Worm (Caenorhabditis elegans) whole organism, young adult: ENCODE results near the gene srx-19.
A peak's percentile ranks its signal among the peaks of the same experiment; 100 is the strongest.

Experiments
- C06A6.2 ChIP-seq: fragments of 200-800 bp; sonication (Bioruptor generic); conservative IDR thresholded peaks from 2 replicates; pipeline ENCODE4 v1.3.6; 2022; ENCODE audit warnings: missing genetic modification characterization, missing compliant biosample characterization
- F22D6.2 ChIP-seq: sonication (generic microtip); optimal IDR thresholded peaks from 2 replicates; lab custom pipeline; 2016; ENCODE audit warnings: mild to moderate bottlenecking, missing genetic modification characterization, missing compliant biosample characterization
- K11D2.4 ChIP-seq: fragments of 200-800 bp; sonication (Bioruptor generic); IDR thresholded peaks from 2 replicates; pipeline ENCODE4 v1.3.6; 2022; ENCODE audit warnings: missing genetic modification reagents, missing genetic modification characterization, missing compliant biosample characterization
- T07F8.4 ChIP-seq: sonication (generic microtip); optimal IDR thresholded peaks from 2 replicates; lab custom pipeline; 2016; ENCODE audit warnings: mild to moderate bottlenecking, missing genetic modification characterization, moderate library complexity, missing compliant biosample characterization
- Y53G8AR.9 ChIP-seq: fragments of 200-800 bp; sonication (Bioruptor generic); conservative IDR thresholded peaks from 2 replicates; pipeline ENCODE4 v1.3.6; 2022; ENCODE audit warnings: missing genetic modification reagents, missing genetic modification characterization, missing compliant biosample characterization
- Y56A3A.18 ChIP-seq: fragments of 200-800 bp; sonication (Bioruptor generic); IDR thresholded peaks from 2 replicates; pipeline ENCODE4 v1.3.6; 2022; ENCODE audit warnings: missing genetic modification reagents, missing genetic modification characterization, missing compliant biosample characterization
- ZK185.1 ChIP-seq: sonication (generic microtip); optimal IDR thresholded peaks from 2 replicates; lab custom pipeline; 2016; ENCODE audit warnings: mild to moderate bottlenecking, missing genetic modification characterization, missing compliant biosample characterization; ENCODE audit not compliant: poor library complexity, severe bottlenecking
- atf-7 ChIP-seq: sonication (generic microtip); optimal IDR thresholded peaks from 2 replicates; lab custom pipeline; 2017; ENCODE audit warnings: mild to moderate bottlenecking, missing genetic modification characterization, missing compliant biosample characterization
- attf-5 ChIP-seq: fragments of 200-800 bp; sonication (Bioruptor generic); optimal IDR thresholded peaks from 2 replicates; lab custom pipeline; 2018; ENCODE audit warnings: mild to moderate bottlenecking, missing genetic modification characterization, missing compliant biosample characterization
- ccch-3 ChIP-seq: fragments of 200-800 bp; sonication (Bioruptor generic); optimal IDR thresholded peaks from 2 replicates; lab custom pipeline; 2018; ENCODE audit warnings: mild to moderate bottlenecking, missing genetic modification characterization, missing compliant biosample characterization
- cebp-1 ChIP-seq, 2 experiments: fragments of 200-800 bp in 1 of 2; sonication (Bioruptor generic) in 1 of 2; sonication (generic microtip) in 1 of 2; IDR thresholded peaks in 1 of 2; optimal IDR thresholded peaks in 1 of 2; 2 replicates each; pipeline versions ENCODE4 v1.3.6 to Lab custom; 2017 to 2022; ENCODE audit warnings: missing compliant biosample characterization in 2 of 2, missing genetic modification characterization in 2 of 2, mild to moderate bottlenecking in 1 of 2, missing genetic modification reagents in 1 of 2, moderate library complexity in 1 of 2
- cebp-2 ChIP-seq: fragments of 200-800 bp; sonication (Bioruptor generic); IDR thresholded peaks from 2 replicates; pipeline ENCODE4 v1.3.6; 2022; ENCODE audit warnings: missing genetic modification characterization, missing compliant biosample characterization
- ceh-27 ChIP-seq: fragments of 200-800 bp; sonication (Bioruptor generic); optimal IDR thresholded peaks from 2 replicates; lab custom pipeline; 2018; ENCODE audit warnings: mild to moderate bottlenecking, missing genetic modification characterization, moderate library complexity, missing compliant biosample characterization
- ceh-91 ChIP-seq: fragments of 200-800 bp; sonication (Bioruptor generic); IDR thresholded peaks from 2 replicates; pipeline ENCODE4 v1.3.6; 2022; ENCODE audit warnings: missing genetic modification reagents, missing genetic modification characterization, missing compliant biosample characterization
- egl-44 ChIP-seq: fragments of 200-800 bp; sonication (Bioruptor generic); IDR thresholded peaks from 2 replicates; pipeline ENCODE4 v1.3.6; 2022; ENCODE audit warnings: missing genetic modification reagents, missing genetic modification characterization, missing compliant biosample characterization
- ets-4 ChIP-seq: fragments of 200-800 bp; sonication (Bioruptor generic); optimal IDR thresholded peaks from 2 replicates; lab custom pipeline; 2018; ENCODE audit warnings: mild to moderate bottlenecking, missing genetic modification characterization, missing compliant biosample characterization
- him-1 ChIP-seq: sonication (generic microtip); optimal IDR thresholded peaks from 2 replicates; lab custom pipeline; 2016; ENCODE audit warnings: missing genotype, missing genetic modification reagents, missing genetic modification characterization, missing compliant biosample characterization
- hsf-1 ChIP-seq: fragments of 200-800 bp; sonication (Bioruptor generic); IDR thresholded peaks from 2 replicates; pipeline ENCODE4 v1.3.6; 2022; ENCODE audit warnings: missing genetic modification reagents, missing genetic modification characterization, missing compliant biosample characterization
- let-526 ChIP-seq: fragments of 200-800 bp; sonication (Bioruptor generic); IDR thresholded peaks from 2 replicates; pipeline ENCODE4 v1.3.6; 2022; ENCODE audit warnings: missing genetic modification reagents, missing genetic modification characterization, missing compliant biosample characterization
- let-607 ChIP-seq, 2 experiments: fragments of 200-800 bp in 1 of 2; sonication (Bioruptor generic) in 1 of 2; sonication (generic microtip) in 1 of 2; optimal IDR thresholded peaks; 2 replicates each; lab custom pipeline; 2016 to 2018; ENCODE audit warnings: mild to moderate bottlenecking in 2 of 2, missing compliant biosample characterization in 2 of 2, missing genetic modification characterization in 2 of 2, moderate library complexity in 2 of 2, missing genotype in 1 of 2
- lin-40 ChIP-seq: sonication (generic microtip); optimal IDR thresholded peaks from 2 replicates; lab custom pipeline; 2016; ENCODE audit warnings: missing genetic modification characterization, mild to moderate bottlenecking, missing compliant biosample characterization, missing genotype, missing genetic modification reagents
- lsy-27 ChIP-seq: sonication (generic microtip); optimal IDR thresholded peaks from 2 replicates; lab custom pipeline; 2017; ENCODE audit warnings: missing genetic modification characterization, mild to moderate bottlenecking, missing compliant biosample characterization, antibody characterized with exemption, missing genotype, borderline replicate concordance; ENCODE audit not compliant: insufficient read depth
- madf-10 ChIP-seq: sonication (generic microtip); optimal IDR thresholded peaks from 2 replicates; lab custom pipeline; 2016; ENCODE audit warnings: mild to moderate bottlenecking, missing genetic modification characterization, missing compliant biosample characterization
- mcd-1 ChIP-seq: fragments of 200-800 bp; sonication (Bioruptor generic); IDR thresholded peaks from 2 replicates; pipeline ENCODE4 v1.3.6; 2022; ENCODE audit warnings: missing genetic modification reagents, missing genetic modification characterization, missing compliant biosample characterization
- mxl-1 ChIP-seq: sonication (generic microtip); optimal IDR thresholded peaks from 2 replicates; lab custom pipeline; 2016; ENCODE audit warnings: missing genetic modification characterization, missing compliant biosample characterization
- nfyb-1 ChIP-seq: fragments of 200-800 bp; sonication (Bioruptor generic); IDR thresholded peaks from 2 replicates; pipeline ENCODE4 v1.3.6; 2022; ENCODE audit warnings: missing genetic modification reagents, missing genetic modification characterization, missing compliant biosample characterization
- nhr-80 ChIP-seq: sonication (generic microtip); optimal IDR thresholded peaks from 2 replicates; lab custom pipeline; 2016; ENCODE audit warnings: missing genetic modification characterization, missing compliant biosample characterization
- rec-8 ChIP-seq, 2 experiments: sonication (generic microtip); optimal IDR thresholded peaks; 2 replicates each; lab custom pipeline; 2016; ENCODE audit warnings: mild to moderate bottlenecking in 2 of 2, missing genetic modification characterization in 2 of 2, missing genetic modification reagents in 2 of 2, missing genotype in 2 of 2, missing biosample characterization in 1 of 2, missing compliant biosample characterization in 1 of 2, moderate library complexity in 1 of 2
- rpc-1 ChIP-seq, 2 experiments: fragments of 150-350 bp in 1 of 2; sonication (generic microtip) in 1 of 2; optimal IDR thresholded peaks; 2 replicates each; lab custom pipeline; 2014 to 2018; ENCODE audit warnings: missing biosample characterization in 1 of 2, missing genetic modification characterization in 1 of 2, missing genetic modification reagents in 1 of 2, missing genotype in 1 of 2
- snpc-1.1 ChIP-seq: sonication (generic microtip); optimal IDR thresholded peaks from 2 replicates; lab custom pipeline; 2017; ENCODE audit warnings: missing genetic modification characterization, mild to moderate bottlenecking, missing compliant biosample characterization, antibody characterized with exemption, moderate library complexity, missing genotype, missing genetic modification reagents; ENCODE audit not compliant: insufficient read depth
- sptf-2 ChIP-seq: fragments of 200-800 bp; sonication (Bioruptor generic); optimal IDR thresholded peaks from 2 replicates; lab custom pipeline; 2018; ENCODE audit warnings: mild to moderate bottlenecking, missing genetic modification characterization, missing compliant biosample characterization
- tbp1 ChIP-seq: fragments of 200-800 bp; sonication (Bioruptor generic); optimal IDR thresholded peaks from 2 replicates; lab custom pipeline; 2018; ENCODE audit warnings: mild to moderate bottlenecking, missing genetic modification characterization, missing compliant biosample characterization
- tlf-1 ChIP-seq: fragments of 200-800 bp; sonication (Bioruptor generic); optimal IDR thresholded peaks from 2 replicates; lab custom pipeline; 2018; ENCODE audit warnings: mild to moderate bottlenecking, missing genetic modification characterization, missing compliant biosample characterization
- unc-130 ChIP-seq: sonication (generic microtip); optimal IDR thresholded peaks from 2 replicates; lab custom pipeline; 2016; ENCODE audit warnings: missing genetic modification reagents, missing genetic modification characterization, missing compliant biosample characterization
- unc-62 ChIP-seq: fragments of 150-350 bp; optimal IDR thresholded peaks from 2 replicates; lab custom pipeline; 2014; ENCODE audit warnings: missing biosample characterization, missing genetic modification reagents, missing genetic modification characterization
- ztf-22 ChIP-seq: fragments of 200-800 bp; sonication (Bioruptor generic); optimal IDR thresholded peaks from 2 replicates; lab custom pipeline; 2018; ENCODE audit warnings: mild to moderate bottlenecking, missing genetic modification characterization, moderate library complexity, missing compliant biosample characterization
- ztf-26 ChIP-seq: sonication (generic microtip); optimal IDR thresholded peaks from 2 replicates; lab custom pipeline; 2017; ENCODE audit warnings: missing genetic modification characterization, missing compliant biosample characterization
- ztf-3 ChIP-seq: fragments of 200-800 bp; sonication (Bioruptor generic); optimal IDR thresholded peaks from 2 replicates; lab custom pipeline; 2018; ENCODE audit warnings: mild to moderate bottlenecking, missing genetic modification characterization, missing compliant biosample characterization
- ztf-6 ChIP-seq: fragments of 200-800 bp; sonication (Bioruptor generic); IDR thresholded peaks from 2 replicates; pipeline ENCODE4 v1.3.6; 2022; ENCODE audit warnings: missing genetic modification reagents, missing genetic modification characterization, missing compliant biosample characterization

Gene srx-19

ce11 chrIV:6878912-6879554 is 6.0 kb downstream of the srx-19 start (continued):
- TF ChIP-seq ZK185.1 (tag; lab: Kevin White, UChicago) (peak; percentile 18), C06A6.2 (GFP tag; lab: Robert Waterston, UW) (peak; percentile 40; the same call in 1 of the 2 replicates), let-607 (tag; optimal IDR thresholded peaks at IDR 0.05; lab: Kevin White, UChicago) (no peak), tbp1 (GFP tag; lab: Kevin White, UChicago) (no peak), snpc-1.1 (tag; lab: Kevin White, UChicago) (no peak), ztf-26 (tag; lab: Kevin White, UChicago) (no peak), ets-4 (GFP tag; lab: Kevin White, UChicago) (no peak), ztf-6 (no peak)
- TF ChIP-seq, all 124 proteins: peak for 11

- no peak for TF ChIP-seq sptf-2 (GFP tag; lab: Kevin White, UChicago)
- TF ChIP-seq nhr-80 (tag; lab: Kevin White, UChicago), result peak; percentile 50
- TF ChIP-seq, all 124 proteins: peak for 1
These were observed 6.7 kb downstream of the srx-19 start for ce11 chrIV:6879666-6880210.

DNA sequence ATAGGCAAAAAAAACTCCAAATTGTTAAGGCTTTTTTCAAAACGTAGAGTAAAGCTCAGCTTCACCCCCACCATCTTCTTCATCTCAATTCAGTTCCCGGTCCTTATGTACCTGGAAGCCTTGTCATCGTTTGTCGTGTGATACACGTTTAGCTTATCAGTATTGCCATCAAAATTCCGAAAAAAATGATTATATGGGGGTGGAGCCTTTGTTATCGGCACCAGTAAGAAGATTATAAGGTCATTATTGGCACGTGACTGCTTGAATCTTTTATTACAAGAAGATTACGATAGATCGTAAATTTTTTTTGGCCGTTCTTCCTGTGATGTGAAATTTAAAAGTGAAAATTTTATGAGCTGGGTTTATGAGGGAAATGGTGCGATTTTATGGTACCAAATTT is 7.4 kb downstream of the srx-19 start:
- TF ChIP-seq him-1, result no peak
- TF ChIP-seq nhr-80 (tag; lab: Kevin White, UChicago), result peak; percentile 81
- no peak for TF ChIP-seq Y53G8AR.9 (GFP tag; lab: Robert Waterston, UW)
- TF ChIP-seq hsf-1, result no peak
- peak in 1 of 2 experiments; percentile 55 for TF ChIP-seq let-607 (tag; optimal IDR thresholded peaks at IDR 0.05; lab: Kevin White, UChicago)
- peak; percentile 8 for TF ChIP-seq tlf-1
- TF ChIP-seq cebp-2 (GFP tag; lab: Robert Waterston, UW), result no peak
- peak; percentile 75 for TF ChIP-seq ztf-22 (GFP tag; lab: Kevin White, UChicago)
- TF ChIP-seq cebp-1 (GFP tag; IDR thresholded peaks at IDR 0.05; lab: Robert Waterston, UW), result no peak
- peak; percentile 27 for TF ChIP-seq cebp-1 (tag; optimal IDR thresholded peaks at IDR 0.05; lab: Kevin White, UChicago)
- TF ChIP-seq ztf-3 (GFP tag; lab: Kevin White, UChicago), result no peak
- no peak for TF ChIP-seq let-526
- no peak for TF ChIP-seq ceh-91 (GFP tag; lab: Robert Waterston, UW)
- TF ChIP-seq madf-10 (tag; lab: Kevin White, UChicago), result no peak
- TF ChIP-seq unc-62 (GFP tag; lab: Kevin White, UChicago), result peak; percentile 16
- 0 out of 2 replicates have a peak, but pooled peaks have one; percentile 42 for TF ChIP-seq Y56A3A.18 (GFP tag; lab: Robert Waterston, UW)
- peak; percentile 17 for TF ChIP-seq tbp1 (GFP tag; lab: Kevin White, UChicago)
- TF ChIP-seq ccch-3 (GFP tag; lab: Kevin White, UChicago), result no peak
- TF ChIP-seq nfyb-1, result 0 out of 2 replicates have a peak, but pooled peaks have one; percentile 47
- peak; percentile 71 for TF ChIP-seq atf-7 (tag; lab: Kevin White, UChicago)
- TF ChIP-seq ets-4 (GFP tag; lab: Kevin White, UChicago), result peak; percentile 49
- 0 out of 2 replicates have a peak, but pooled peaks have one; percentile 13 for TF ChIP-seq egl-44 (GFP tag; lab: Robert Waterston, UW)
- no peak for TF ChIP-seq F22D6.2 (tag; lab: Kevin White, UChicago)
- TF ChIP-seq lin-40, result no peak

DNA sequence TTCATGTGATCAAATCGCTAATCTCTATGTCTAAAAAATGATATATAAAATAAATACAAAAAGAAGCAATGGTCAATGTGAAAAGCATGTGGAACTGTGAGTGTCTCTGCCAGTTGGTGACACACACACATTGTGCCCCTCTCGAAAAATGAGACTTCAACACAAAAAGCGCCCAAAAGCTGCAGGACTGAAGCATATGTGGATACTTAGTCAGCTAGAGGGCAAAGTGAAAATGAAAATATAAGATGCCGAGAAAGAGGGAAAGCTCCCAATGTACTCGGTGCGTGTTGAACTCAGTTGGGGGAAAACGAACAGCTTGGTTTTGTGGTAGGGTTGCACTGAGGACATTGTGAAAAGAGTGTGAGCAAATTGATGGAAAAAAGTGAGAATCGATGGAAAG is 8.1 kb downstream of the srx-19 start:
- no peak for TF ChIP-seq unc-130 (GFP tag; lab: Kevin White, UChicago)
- TF ChIP-seq attf-5 (GFP tag; lab: Kevin White, UChicago), result peak; percentile 28
- no peak for TF ChIP-seq cebp-1 (GFP tag; IDR thresholded peaks at IDR 0.05; lab: Robert Waterston, UW)
- peak; percentile 55 for TF ChIP-seq cebp-1 (tag; optimal IDR thresholded peaks at IDR 0.05; lab: Kevin White, UChicago)
- TF ChIP-seq C06A6.2 (GFP tag; lab: Robert Waterston, UW), result 0 out of 2 replicates have a peak, but pooled peaks have one; percentile 21
- TF ChIP-seq mxl-1 (tag; lab: Kevin White, UChicago), result no peak
- peak; percentile 23 for TF ChIP-seq lin-40
- no peak for TF ChIP-seq rpc-1 (optimal IDR thresholded peaks at IDR 0.05; lab: Kevin White, UChicago)
- no peak for TF ChIP-seq rpc-1 (tag; optimal IDR thresholded peaks at IDR 0.05; lab: Kevin White, UChicago)
- TF ChIP-seq ets-4 (GFP tag; lab: Kevin White, UChicago), result no peak
- no peak for TF ChIP-seq rec-8 (tag; optimal IDR thresholded peaks at IDR 0.05; lab: Kevin White, UChicago)
- peak; percentile 60; the same call in 1 of the 2 replicates for TF ChIP-seq K11D2.4 (GFP tag; lab: Robert Waterston, UW)
- no peak for TF ChIP-seq mcd-1
- no peak for TF ChIP-seq T07F8.4 (tag; lab: Kevin White, UChicago)
- no peak for TF ChIP-seq lsy-27 (tag; lab: Kevin White, UChicago)
- peak; percentile 36 for TF ChIP-seq ceh-27 (GFP tag; lab: Kevin White, UChicago)
